Fruit fly (Drosophila melanogaster): ENCODE data around the gene CG13855.
A peak's percentile ranks its signal among the peaks of the same experiment; 100 is the strongest.

Gene CG13855

dm6 chr3R:22367126-22368076 is 38.3 kb upstream of the CG13855 start, which contains the start of the genes Polr3F and PyK (continued):
- TF ChIP-seq Scr (GFP tag; IDR thresholded peaks at IDR 0.05; ENCODE audit: partially characterized antibody) (peak; percentile 7; the same call in 1 of the 2 replicates), CG2678 (tag; optimal IDR thresholded peaks at IDR 0.05) (peak; percentile 46), Rx (GFP tag; IDR thresholded peaks at IDR 0.05) (no peak), CG11085 (GFP tag; IDR thresholded peaks at IDR 0.05) (no peak), ci (GFP tag; IDR thresholded peaks at IDR 0.05) (peak; percentile 33; the same call in 1 of the 3 replicates), prd (optimal IDR thresholded peaks at IDR 0.05) (no peak), prd (GFP tag; IDR thresholded peaks at IDR 0.05) (no peak), E2f2 (GFP tag; IDR thresholded peaks at IDR 0.05) (peak; percentile 71), CG4360 (GFP tag; IDR thresholded peaks at IDR 0.05) (no peak), tll (GFP tag; optimal IDR thresholded peaks at IDR 0.05) (no peak), ranshi (GFP tag; IDR thresholded peaks at IDR 0.05) (no peak), rib (GFP tag; IDR thresholded peaks at IDR 0.05) (no peak), D19B (GFP tag; optimal IDR thresholded peaks at IDR 0.05) (peak; percentile 6), slbo (GFP tag; IDR thresholded peaks at IDR 0.05) (0 out of 2 replicates have a peak, but pooled peaks have one; percentile 17), CG7357 (GFP tag; IDR thresholded peaks at IDR 0.05) (no peak), CG9437 (GFP tag; optimal IDR thresholded peaks at IDR 0.05) (no peak), ssp (GFP tag; IDR thresholded peaks at IDR 0.05) (no peak), CG1024 (GFP tag; IDR thresholded peaks at IDR 0.05) (no peak), NFAT (GFP tag; IDR thresholded peaks at IDR 0.05) (no peak), run (tag; optimal IDR thresholded peaks at IDR 0.05) (no peak), TFAM (GFP tag; optimal IDR thresholded peaks at IDR 0.05) (no peak), CG33557 (GFP tag; optimal IDR thresholded peaks at IDR 0.05) (peak; percentile 19), chif (GFP tag; optimal IDR thresholded peaks at IDR 0.05) (no peak), CG14860 (GFP tag; IDR thresholded peaks at IDR 0.05; ENCODE audit: partially characterized antibody) (no peak), CG10959 (GFP tag; IDR thresholded peaks at IDR 0.05) (no peak), MESR4 (GFP tag; optimal IDR thresholded peaks at IDR 0.05) (peak; percentile 27), Rfx (GFP tag; IDR thresholded peaks at IDR 0.05) (no peak), CG7745 (tag; optimal IDR thresholded peaks at IDR 0.05) (no peak), CG8478 (optimal IDR thresholded peaks at IDR 0.05) (no peak), zf30C (GFP tag; optimal IDR thresholded peaks at IDR 0.05) (no peak), CG17568 (GFP tag; optimal IDR thresholded peaks at IDR 0.05) (peak; percentile 1), cato (GFP tag; optimal IDR thresholded peaks at IDR 0.05; ENCODE audit: borderline replicate concordance) (no peak), Lhr (GFP tag; optimal IDR thresholded peaks at IDR 0.05) (peak; percentile 34), CG16779 (GFP tag; IDR thresholded peaks at IDR 0.05) (no peak), sna (GFP tag; IDR thresholded peaks at IDR 0.05; ENCODE audit: partially characterized antibody) (0 out of 2 replicates have a peak, but pooled peaks have one; percentile 17), usp (GFP tag; optimal IDR thresholded peaks at IDR 0.05) (no peak), CG18599 (GFP tag; optimal IDR thresholded peaks at IDR 0.05) (no peak), chm (GFP tag; IDR thresholded peaks at IDR 0.05) (no peak), sob (GFP tag; IDR thresholded peaks at IDR 0.05) (no peak), Hmr (GFP tag; optimal IDR thresholded peaks at IDR 0.05) (peak; percentile 51), CG17328 (GFP tag; IDR thresholded peaks at IDR 0.05) (peak; percentile 31; the same call in 1 of the 2 replicates), BtbVII (GFP tag; optimal IDR thresholded peaks at IDR 0.05) (no peak), CG9876 (GFP tag; optimal IDR thresholded peaks at IDR 0.05) (no peak), gsb-n (tag; optimal IDR thresholded peaks at IDR 0.05) (peak; percentile 13), Doc3 (GFP tag; IDR thresholded peaks at IDR 0.05; ENCODE audit: partially characterized antibody) (no peak), Oaz (GFP tag; IDR thresholded peaks at IDR 0.05) (no peak), Atf3 (GFP tag; optimal IDR thresholded peaks at IDR 0.05) (no peak), Sox100B (GFP tag; optimal IDR thresholded peaks at IDR 0.05) (peak; percentile 11), CG6765 (GFP tag; optimal IDR thresholded peaks at IDR 0.05) (no peak)
